Fruit fly (Drosophila melanogaster) whole organism, embryonic: ENCODE measurements around the gene sesB.

Source experiments
- Aef1 ChIP-seq: fragments of 200-800 bp; sonication (Bioruptor generic); IDR thresholded peaks from 3 replicates; pipeline ENCODE4 v1.3.6; 2022; ENCODE audit warnings: missing biosample characterization, missing genetic modification characterization
- BEAF-32 ChIP-seq: fragments of 200-800 bp; sonication (Bioruptor generic); optimal IDR thresholded peaks from 3 replicates; lab custom pipeline; 2017; ENCODE audit warnings: missing biosample characterization, missing genetic modification characterization, mild to moderate bottlenecking, moderate library complexity, missing genetic modification reagents
- CG11398 ChIP-seq: fragments of 200-800 bp; sonication (Bioruptor generic); optimal IDR thresholded peaks from 2 replicates; lab custom pipeline; 2016; ENCODE audit warnings: missing biosample characterization, missing genetic modification characterization
- CG11723 ChIP-seq: fragments of 200-800 bp; sonication (Bioruptor generic); optimal IDR thresholded peaks from 2 replicates; lab custom pipeline; 2017; ENCODE audit warnings: missing biosample characterization, mild to moderate bottlenecking, missing genetic modification characterization
- CG12071 ChIP-seq: fragments of 200-800 bp; sonication (Bioruptor generic); optimal IDR thresholded peaks from 3 replicates; lab custom pipeline; 2018; ENCODE audit warnings: missing biosample characterization, mild to moderate bottlenecking, missing genetic modification characterization
- CG13123 ChIP-seq: fragments of 200-800 bp; sonication (Bioruptor generic); optimal IDR thresholded peaks from 2 replicates; lab custom pipeline; 2016; ENCODE audit warnings: missing biosample characterization, missing genetic modification characterization
- CG13424 ChIP-seq: fragments of 200-800 bp; sonication (Bioruptor generic); optimal IDR thresholded peaks from 2 replicates; lab custom pipeline; 2019; ENCODE audit warnings: missing biosample characterization, mild to moderate bottlenecking, missing genetic modification characterization, moderate library complexity
- CG15601 ChIP-seq: fragments of 200-800 bp; sonication (Bioruptor generic); optimal IDR thresholded peaks from 3 replicates; lab custom pipeline; 2019; ENCODE audit warnings: missing biosample characterization, mild to moderate bottlenecking, missing genetic modification characterization, moderate library complexity
- CG16779 ChIP-seq: fragments of 200-800 bp; sonication (Bioruptor generic); IDR thresholded peaks from 2 replicates; pipeline ENCODE4 v1.3.6; 2022; ENCODE audit warnings: missing biosample characterization, missing genetic modification characterization
- CG2120 ChIP-seq: fragments of 200-800 bp; sonication (Bioruptor generic); optimal IDR thresholded peaks from 3 replicates; lab custom pipeline; 2016; ENCODE audit warnings: missing biosample characterization, missing genetic modification characterization
- CG33213 ChIP-seq: fragments of 200-800 bp; sonication (Bioruptor generic); optimal IDR thresholded peaks from 3 replicates; lab custom pipeline; 2016; ENCODE audit warnings: missing biosample characterization, missing genetic modification characterization
- CG6813 ChIP-seq: fragments of 200-800 bp; sonication (Bioruptor generic); optimal IDR thresholded peaks from 2 replicates; lab custom pipeline; 2017; ENCODE audit warnings: missing biosample characterization, missing genetic modification characterization, mild to moderate bottlenecking, moderate library complexity, missing genetic modification reagents
- CG7745 ChIP-seq: fragments of 200-800 bp; sonication (Bioruptor generic); optimal IDR thresholded peaks from 2 replicates; lab custom pipeline; 2018; ENCODE audit warnings: missing biosample characterization, mild to moderate bottlenecking, missing genetic modification characterization, moderate library complexity
- CG7987 ChIP-seq: fragments of 200-800 bp; sonication (Bioruptor generic); optimal IDR thresholded peaks from 2 replicates; lab custom pipeline; 2018; ENCODE audit warnings: missing biosample characterization, mild to moderate bottlenecking, missing genetic modification characterization, moderate library complexity
- CG8089 ChIP-seq: fragments of 200-800 bp; sonication (Bioruptor generic); optimal IDR thresholded peaks from 3 replicates; lab custom pipeline; 2016; ENCODE audit warnings: missing biosample characterization, missing genetic modification characterization
- CG9797 ChIP-seq: fragments of 200-800 bp; sonication (Bioruptor generic); optimal IDR thresholded peaks from 3 replicates; lab custom pipeline; 2018; ENCODE audit warnings: missing biosample characterization, mild to moderate bottlenecking, missing genetic modification characterization
- CG9932 ChIP-seq: fragments of 200-800 bp; sonication (Bioruptor generic); IDR thresholded peaks from 2 replicates; pipeline ENCODE4 v1.3.6; 2022; ENCODE audit warnings: missing biosample characterization, missing genetic modification characterization
- CrebB ChIP-seq: fragments of 200-800 bp; sonication (Bioruptor generic); optimal IDR thresholded peaks from 3 replicates; lab custom pipeline; 2018; ENCODE audit warnings: missing biosample characterization, mild to moderate bottlenecking, missing genetic modification characterization
- Dad ChIP-seq: fragments of 200-800 bp; sonication (Bioruptor generic); optimal IDR thresholded peaks from 3 replicates; lab custom pipeline; 2016; ENCODE audit warnings: missing biosample characterization, missing genetic modification characterization
- Drgx ChIP-seq: fragments of 200-800 bp; sonication (Bioruptor generic); IDR thresholded peaks from 2 replicates; pipeline ENCODE4 v1.3.6; 2022; ENCODE audit warnings: missing biosample characterization, missing genetic modification characterization
- ERR ChIP-seq: fragments of 200-800 bp; sonication (Bioruptor generic); optimal IDR thresholded peaks from 2 replicates; lab custom pipeline; 2016; ENCODE audit warnings: missing biosample characterization, missing genetic modification characterization
- Fer2 ChIP-seq: fragments of 200-800 bp; sonication (Bioruptor generic); optimal IDR thresholded peaks from 2 replicates; lab custom pipeline; 2018; ENCODE audit warnings: missing biosample characterization, mild to moderate bottlenecking, missing genetic modification characterization, moderate library complexity
- HLH54F ChIP-seq: fragments of 200-800 bp; sonication (Bioruptor generic); optimal IDR thresholded peaks from 3 replicates; lab custom pipeline; 2016; ENCODE audit warnings: missing biosample characterization, missing genetic modification characterization
- Hr3 ChIP-seq: fragments of 200-800 bp; sonication (Bioruptor generic); optimal IDR thresholded peaks from 3 replicates; lab custom pipeline; 2016; ENCODE audit warnings: missing biosample characterization, missing genetic modification characterization
- Kr ChIP-seq: fragments of 200-800 bp; sonication (Bioruptor generic); optimal IDR thresholded peaks from 2 replicates; lab custom pipeline; 2017; ENCODE audit warnings: missing biosample characterization, mild to moderate bottlenecking, missing genetic modification characterization
- Lim3 ChIP-seq: fragments of 200-800 bp; sonication (Bioruptor generic); IDR thresholded peaks from 2 replicates; pipeline ENCODE4 v1.3.6; 2022; ENCODE audit warnings: missing biosample characterization, missing genetic modification characterization
- Meics ChIP-seq: fragments of 200-800 bp; sonication (Bioruptor generic); optimal IDR thresholded peaks from 2 replicates; lab custom pipeline; 2017; ENCODE audit warnings: missing biosample characterization, mild to moderate bottlenecking, missing genetic modification characterization
- Nf-YC ChIP-seq: fragments of 200-800 bp; optimal IDR thresholded peaks from 3 replicates; lab custom pipeline; 2019; ENCODE audit warnings: missing biosample characterization, mild to moderate bottlenecking, missing genetic modification characterization, moderate library complexity
- Oli ChIP-seq: fragments of 200-800 bp; sonication (Bioruptor generic); optimal IDR thresholded peaks from 2 replicates; lab custom pipeline; 2018; ENCODE audit warnings: missing biosample characterization, mild to moderate bottlenecking, missing genetic modification characterization, moderate library complexity
- Rfx ChIP-seq: fragments of 200-800 bp; sonication (Bioruptor generic); IDR thresholded peaks from 2 replicates; pipeline ENCODE4 v1.3.6; 2022; ENCODE audit warnings: missing biosample characterization, missing genetic modification characterization
- Six4 ChIP-seq: fragments of 200-800 bp; sonication (Bioruptor generic); optimal IDR thresholded peaks from 2 replicates; lab custom pipeline; 2016; ENCODE audit warnings: missing biosample characterization, missing genetic modification characterization
- Trl ChIP-seq, 3 experiments: fragments of >200 bp in 2 of 3; fragments of 200-800 bp in 1 of 3; sonication (Bioruptor generic) in 1 of 3; optimal IDR thresholded peaks; 2 replicates in 1 of 3; 3 replicates in 2 of 3; lab custom pipeline; 2016 to 2017; ENCODE audit warnings: missing biosample characterization in 1 of 3, missing genetic modification characterization in 1 of 3
- ci ChIP-seq: fragments of 200-800 bp; sonication (Bioruptor generic); IDR thresholded peaks from 3 replicates; pipeline ENCODE4 v1.3.6; 2022; ENCODE audit warnings: missing biosample characterization, missing genetic modification characterization
- crp ChIP-seq, 2 experiments: fragments of 200-800 bp; sonication (Bioruptor generic); optimal IDR thresholded peaks; 2 replicates in 1 of 2; 3 replicates in 1 of 2; lab custom pipeline; 2017; ENCODE audit warnings: missing biosample characterization in 2 of 2, missing genetic modification characterization in 2 of 2, mild to moderate bottlenecking in 1 of 2, moderate library complexity in 1 of 2
- esg ChIP-seq: fragments of 200-800 bp; sonication (Bioruptor generic); conservative IDR thresholded peaks from 2 replicates; pipeline ENCODE4 v1.3.6; 2022; ENCODE audit warnings: missing biosample characterization, missing genetic modification characterization
- eve ChIP-seq, 2 experiments: fragments of >200 bp; optimal IDR thresholded peaks; 2 replicates each; lab custom pipeline; 2017; ENCODE audit warnings: missing biosample characterization in 2 of 2, missing genetic modification characterization in 2 of 2
- fu2 ChIP-seq: fragments of 200-800 bp; sonication (Bioruptor generic); optimal IDR thresholded peaks from 2 replicates; lab custom pipeline; 2016; ENCODE audit warnings: missing biosample characterization, missing genetic modification characterization
- h ChIP-seq: fragments of >200 bp; optimal IDR thresholded peaks from 2 replicates; lab custom pipeline; 2017
- luna ChIP-seq: fragments of 200-800 bp; sonication (Bioruptor generic); optimal IDR thresholded peaks from 2 replicates; lab custom pipeline; 2016; ENCODE audit warnings: missing biosample characterization, missing genetic modification characterization
- nerfin-2 ChIP-seq: fragments of 200-800 bp; sonication (Bioruptor generic); IDR thresholded peaks from 2 replicates; pipeline ENCODE4 v1.3.6; 2022; ENCODE audit warnings: missing biosample characterization, missing genetic modification characterization; ENCODE audit not compliant: partially characterized antibody
- oc ChIP-seq: fragments of 200-800 bp; sonication (Bioruptor generic); optimal IDR thresholded peaks from 2 replicates; lab custom pipeline; 2018; ENCODE audit warnings: missing biosample characterization, mild to moderate bottlenecking, missing genetic modification characterization, moderate library complexity
- pb ChIP-seq: fragments of 200-800 bp; sonication (Bioruptor generic); optimal IDR thresholded peaks from 3 replicates; lab custom pipeline; 2016; ENCODE audit warnings: missing biosample characterization, missing genetic modification characterization
- repo ChIP-seq: fragments of 200-800 bp; sonication (Bioruptor generic); optimal IDR thresholded peaks from 2 replicates; lab custom pipeline; 2016; ENCODE audit warnings: missing biosample characterization, missing genetic modification characterization
- ro ChIP-seq: fragments of 200-800 bp; sonication (Bioruptor generic); IDR thresholded peaks from 2 replicates; pipeline ENCODE4 v1.3.6; 2022; ENCODE audit warnings: missing biosample characterization, missing genetic modification characterization
- scrt ChIP-seq: fragments of 200-800 bp; sonication (Bioruptor generic); optimal IDR thresholded peaks from 2 replicates; lab custom pipeline; 2018; ENCODE audit warnings: missing biosample characterization, mild to moderate bottlenecking, missing genetic modification characterization, moderate library complexity
- sim ChIP-seq: fragments of 200-800 bp; sonication (Bioruptor generic); IDR thresholded peaks from 2 replicates; pipeline ENCODE4 v1.3.6; 2022; ENCODE audit warnings: missing biosample characterization, missing genetic modification characterization
- so ChIP-seq: fragments of 200-800 bp; sonication (Bioruptor generic); IDR thresholded peaks from 3 replicates; pipeline ENCODE4 v1.3.6; 2022; ENCODE audit warnings: missing biosample characterization, missing genetic modification characterization
- tap ChIP-seq: fragments of 200-800 bp; optimal IDR thresholded peaks from 3 replicates; lab custom pipeline; 2019; ENCODE audit warnings: missing biosample characterization, mild to moderate bottlenecking, missing genetic modification characterization, moderate library complexity
- vfl ChIP-seq: fragments of 200-800 bp; sonication (Bioruptor generic); optimal IDR thresholded peaks from 2 replicates; lab custom pipeline; 2016; ENCODE audit warnings: missing biosample characterization, missing genetic modification characterization
- zf30C ChIP-seq: fragments of 200-800 bp; sonication (Bioruptor generic); optimal IDR thresholded peaks from 3 replicates; lab custom pipeline; 2018; ENCODE audit warnings: missing biosample characterization, mild to moderate bottlenecking, missing genetic modification characterization

sesB gene

DNA sequence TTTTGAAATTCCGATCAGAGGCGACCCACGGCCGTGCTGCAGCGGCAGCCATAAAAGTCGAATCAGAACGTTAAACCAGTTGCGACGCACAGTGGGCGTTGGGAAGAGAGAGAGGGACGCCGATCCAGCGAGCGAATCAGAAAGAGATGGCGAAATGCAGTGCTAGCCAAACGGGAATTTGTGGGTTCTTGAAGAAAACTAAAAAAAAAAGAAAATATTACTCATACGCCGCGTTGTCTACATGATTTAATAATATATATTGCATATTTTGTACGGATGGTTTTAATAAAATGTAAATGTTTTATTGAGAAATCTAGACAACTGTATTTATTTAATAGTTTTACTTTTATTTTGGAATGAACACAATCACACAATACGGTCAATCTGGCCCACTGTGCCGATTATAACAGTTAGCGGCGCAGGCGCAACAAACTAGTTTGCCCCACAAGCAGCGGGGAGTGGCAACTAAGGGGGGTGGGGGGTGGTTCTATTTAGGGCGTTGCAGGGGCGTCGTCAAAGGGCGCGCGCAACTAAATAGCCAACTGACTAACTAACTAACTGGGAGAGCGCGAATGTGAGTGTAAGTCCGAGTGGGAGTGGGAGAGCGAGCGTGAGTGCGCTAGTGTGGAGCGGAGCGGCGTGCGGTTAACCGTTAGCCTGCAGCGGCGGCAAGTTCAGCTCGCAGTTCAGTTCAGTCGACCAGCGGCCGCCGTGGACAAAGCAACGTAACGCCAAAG is 14.7 kb downstream of the sesB start, which contains the start of gene CG15211 (continued):
- peak; percentile 21; the same call in 2 of the 3 replicates for TF ChIP-seq Aef1 (GFP tag; lab: Robert Waterston, UW)
- peak; percentile 48 for TF ChIP-seq CG9932 (GFP tag; lab: Robert Waterston, UW)
- no peak for TF ChIP-seq Kr (GFP tag; lab: Kevin White, UChicago)
- TF ChIP-seq HLH54F (GFP tag; lab: Kevin White, UChicago): no peak
- peak; percentile 43 for TF ChIP-seq Rfx (GFP tag; lab: Robert Waterston, UW)
- TF ChIP-seq CG16779: no peak
- TF ChIP-seq CG9797: no peak
- peak; percentile 78 for TF ChIP-seq CG15601
- TF ChIP-seq Lim3 (GFP tag; lab: Robert Waterston, UW): no peak
- TF ChIP-seq Oli (tag; lab: Kevin White, UChicago): peak; percentile 83
- TF ChIP-seq CG7745 (tag; lab: Kevin White, UChicago): no peak
- peak; percentile 55 for TF ChIP-seq Six4 (GFP tag; lab: Kevin White, UChicago)
- TF ChIP-seq ERR (GFP tag; lab: Kevin White, UChicago): no peak
- TF ChIP-seq fu2: no peak
- no peak for TF ChIP-seq BEAF-32 (GFP tag; lab: Kevin White, UChicago)
- peak; percentile 31 for TF ChIP-seq tap (tag; lab: Kevin White, UChicago)
- TF ChIP-seq scrt (GFP tag; lab: Kevin White, UChicago): peak; percentile 37
- TF ChIP-seq CG12071 (GFP tag; lab: Kevin White, UChicago): no peak
- TF ChIP-seq Meics (GFP tag; lab: Kevin White, UChicago): peak; percentile 70
- peak; percentile 37; the same call in 1 of the 3 replicates for TF ChIP-seq so
- TF ChIP-seq CG2120 (GFP tag; lab: Kevin White, UChicago): peak; percentile 57
- TF ChIP-seq Fer2 (tag; lab: Kevin White, UChicago): peak; percentile 22
- no peak for TF ChIP-seq CG33213 (GFP tag; lab: Kevin White, UChicago)
- TF ChIP-seq h (lab: Kevin White, UChicago): no peak
- TF ChIP-seq Nf-YC (tag; lab: Kevin White, UChicago): peak; percentile 72
- no peak for TF ChIP-seq zf30C
- 0 out of 2 replicates have a peak, but pooled peaks have one; percentile 37 for TF ChIP-seq ro (GFP tag; lab: Robert Waterston, UW)
- no peak for TF ChIP-seq pb (GFP tag; lab: Kevin White, UChicago)
- peak; percentile 81 for TF ChIP-seq CG13424 (tag; lab: Kevin White, UChicago)
- no peak for TF ChIP-seq sim (GFP tag; lab: Robert Waterston, UW)
- no peak for TF ChIP-seq CG8089 (GFP tag; lab: Kevin White, UChicago)
- no peak for TF ChIP-seq CG6813
- peak; percentile 77 for TF ChIP-seq Drgx
- no peak for TF ChIP-seq vfl (GFP tag; lab: Kevin White, UChicago)
- peak; percentile 82 for TF ChIP-seq oc
- TF ChIP-seq CG13123: no peak
- TF ChIP-seq eve (GFP tag; optimal IDR thresholded peaks at IDR 0.05; lab: Kevin White, UChicago): no peak
- TF ChIP-seq nerfin-2 (GFP tag; lab: Robert Waterston, UW): no peak
- TF ChIP-seq ci (GFP tag; lab: Robert Waterston, UW): peak; percentile 46
- TF ChIP-seq luna (GFP tag; lab: Kevin White, UChicago): no peak
- TF ChIP-seq CG11723 (GFP tag; lab: Kevin White, UChicago): peak; percentile 57
- TF ChIP-seq repo (GFP tag; lab: Kevin White, UChicago): peak; percentile 28
- TF ChIP-seq CG11398 (GFP tag; lab: Kevin White, UChicago): no peak
- peak; percentile 80 for TF ChIP-seq Hr3 (GFP tag; lab: Kevin White, UChicago)
- TF ChIP-seq Dad (GFP tag; lab: Kevin White, UChicago): no peak
- peak in 1 of 2 experiments; percentile 33 for TF ChIP-seq crp (GFP tag; optimal IDR thresholded peaks at IDR 0.05; lab: Kevin White, UChicago)
- TF ChIP-seq Trl (optimal IDR thresholded peaks at IDR 0.05; lab: Kevin White, UChicago): peak; percentile 65 to 71
- TF ChIP-seq Trl (GFP tag; optimal IDR thresholded peaks at IDR 0.05; lab: Kevin White, UChicago): no peak
- TF ChIP-seq CrebB (tag; lab: Kevin White, UChicago): no peak
- TF ChIP-seq esg (GFP tag; lab: Robert Waterston, UW): peak; percentile 37; the same call in 1 of the 2 replicates
- peak; percentile 0 for TF ChIP-seq CG7987
